Worm (Caenorhabditis elegans): ENCODE data around the gene Y69A2AR.12.

Gene Y69A2AR.12

ce11 chrIV:2601988-2602861, 33.8 kb downstream of the Y69A2AR.12 start (continued):
- TF ChIP-seq Y53G8AR.9 (GFP tag; conservative IDR thresholded peaks at IDR 0.05): peak; percentile 97
- TF ChIP-seq ztf-25 (GFP tag; IDR thresholded peaks at IDR 0.05): no peak
- no peak for TF ChIP-seq madf-8 (GFP tag; conservative IDR thresholded peaks at IDR 0.05)
- peak; percentile 19 for TF ChIP-seq B0261.1 (tag; optimal IDR thresholded peaks at IDR 0.05)
- no peak for TF ChIP-seq snpc-3.4 (tag; optimal IDR thresholded peaks at IDR 0.05)
- peak; percentile 92 for TF ChIP-seq zfh-2 (GFP tag; conservative IDR thresholded peaks at IDR 0.05)
- TF ChIP-seq lag-1 (GFP tag; IDR thresholded peaks at IDR 0.05): no peak
- TF ChIP-seq rcor-1 (GFP tag; IDR thresholded peaks at IDR 0.05): peak; percentile 88
- TF ChIP-seq ceh-40 (GFP tag; IDR thresholded peaks at IDR 0.05): peak; percentile 63; the same call in 1 of the 2 replicates
- peak; percentile 94 for TF ChIP-seq lin-54 (GFP tag; optimal IDR thresholded peaks at IDR 0.05)
- peak; percentile 97 for TF ChIP-seq tlf-1 (GFP tag; optimal IDR thresholded peaks at IDR 0.05)
- peak; percentile 54; the same call in 1 of the 2 replicates for TF ChIP-seq aptf-2 (GFP tag; conservative IDR thresholded peaks at IDR 0.05)
- peak; percentile 88 for TF ChIP-seq lin-26 (GFP tag; IDR thresholded peaks at IDR 0.05)
- peak; percentile 94 for TF ChIP-seq ceh-27 (GFP tag; optimal IDR thresholded peaks at IDR 0.05)
- peak; percentile 92 for TF ChIP-seq ztf-3 (GFP tag; optimal IDR thresholded peaks at IDR 0.05)
- peak; percentile 93 for TF ChIP-seq pha-4 (tag; optimal IDR thresholded peaks at IDR 0.05)
- no peak for TF ChIP-seq lsy-27 (tag; optimal IDR thresholded peaks at IDR 0.05; ENCODE audit: borderline replicate concordance, insufficient read depth)
- TF ChIP-seq rec-8 (tag; optimal IDR thresholded peaks at IDR 0.05): no peak
- TF ChIP-seq atf-7 (tag; optimal IDR thresholded peaks at IDR 0.05): peak; percentile 98
- no peak for TF ChIP-seq him-1 (tag; optimal IDR thresholded peaks at IDR 0.05)
- TF ChIP-seq hsf-1 (GFP tag; IDR thresholded peaks at IDR 0.05): peak; percentile 73
- peak; percentile 98 for TF ChIP-seq B0336.3 (GFP tag; IDR thresholded peaks at IDR 0.05)
- TF ChIP-seq somi-1 (GFP tag; optimal IDR thresholded peaks at IDR 0.05): peak; percentile 99
- no peak for TF ChIP-seq fkh-3 (tag; optimal IDR thresholded peaks at IDR 0.05)
- peak; percentile 97 for TF ChIP-seq ztf-26 (tag; optimal IDR thresholded peaks at IDR 0.05)
- peak; percentile 99 for TF ChIP-seq let-526 (GFP tag; IDR thresholded peaks at IDR 0.05)
- TF ChIP-seq Y95B8A.8 (GFP tag; IDR thresholded peaks at IDR 0.05): peak; percentile 90
- TF ChIP-seq aptf-3 (GFP tag; IDR thresholded peaks at IDR 0.05): 0 out of 2 replicates have a peak, but pooled peaks have one; percentile 27
- TF ChIP-seq hrde-1 (tag; optimal IDR thresholded peaks at IDR 0.05; ENCODE audit: borderline replicate concordance): no peak
- TF ChIP-seq efl-1 (GFP tag; optimal IDR thresholded peaks at IDR 0.05): peak; percentile 49
- peak; percentile 74; the same call in 1 of the 2 replicates for TF ChIP-seq ztf-6 (GFP tag; IDR thresholded peaks at IDR 0.05)
- TF ChIP-seq hlh-12 (tag; optimal IDR thresholded peaks at IDR 0.05): no peak
- no peak for TF ChIP-seq T26A5.8 (tag; optimal IDR thresholded peaks at IDR 0.05)
- peak; percentile 90 for TF ChIP-seq ceh-79 (tag; optimal IDR thresholded peaks at IDR 0.05)
- TF ChIP-seq tbx-9 (tag; optimal IDR thresholded peaks at IDR 0.05; ENCODE audit: borderline replicate concordance): no peak
- peak; percentile 35 for TF ChIP-seq T07F8.4 (tag; optimal IDR thresholded peaks at IDR 0.05)
- TF ChIP-seq madf-6 (GFP tag; IDR thresholded peaks at IDR 0.05): peak; percentile 60; the same call in 1 of the 2 replicates
- peak; percentile 69 for TF ChIP-seq F39B2.1 (GFP tag; IDR thresholded peaks at IDR 0.05)
- TF ChIP-seq snpc-4 (GFP tag; optimal IDR thresholded peaks at IDR 0.05): no peak
- TF ChIP-seq snpc-4 (tag; optimal IDR thresholded peaks at IDR 0.05): peak; percentile 59 to 88 (median 81)
- no peak for TF ChIP-seq D2030.7 (GFP tag; IDR thresholded peaks at IDR 0.05)
- peak; percentile 89 for TF ChIP-seq cebp-1 (GFP tag; IDR thresholded peaks at IDR 0.05)
- peak; percentile 97 for TF ChIP-seq cebp-1 (tag; optimal IDR thresholded peaks at IDR 0.05)
- no peak for TF ChIP-seq nhr-179 (tag; optimal IDR thresholded peaks at IDR 0.05)
- no peak for TF ChIP-seq xnd-1 (tag; optimal IDR thresholded peaks at IDR 0.05)
- TF ChIP-seq K11D2.4 (GFP tag; IDR thresholded peaks at IDR 0.05): peak; percentile 97
